Worm (Caenorhabditis elegans) whole organism, mixed stage, embryonic: ENCODE results near the gene Y57G11C.1130.

ENCODE experiments used
- elt-3 ChIP-seq: fragments of 150-350 bp; optimal IDR thresholded peaks from 2 replicates; lab custom pipeline; 2014; ENCODE audit warnings: missing biosample characterization, missing genetic modification characterization
- ham-2 ChIP-seq: fragments of 200-800 bp; sonication (Bioruptor generic); optimal IDR thresholded peaks from 2 replicates; lab custom pipeline; 2018; ENCODE audit warnings: mild to moderate bottlenecking, missing genetic modification characterization, missing compliant biosample characterization
- mab-5 ChIP-seq: fragments of 150-350 bp; optimal IDR thresholded peaks from 2 replicates; lab custom pipeline; 2014; ENCODE audit warnings: missing biosample characterization, missing genetic modification characterization
- nhr-76 ChIP-seq: sonication (generic microtip); optimal IDR thresholded peaks from 2 replicates; lab custom pipeline; 2017; ENCODE audit warnings: missing biosample characterization, missing genetic modification characterization
- pha-4 ChIP-seq: fragments of 150-350 bp; optimal IDR thresholded peaks from 2 replicates; lab custom pipeline; 2018; ENCODE audit warnings: missing biosample characterization, missing genetic modification reagents, missing genetic modification characterization
- sem-2 ChIP-seq: fragments of 200-800 bp; sonication (Bioruptor generic); optimal IDR thresholded peaks from 2 replicates; lab custom pipeline; 2018; ENCODE audit warnings: mild to moderate bottlenecking, missing genetic modification characterization, missing compliant biosample characterization
- sptf-1 ChIP-seq: sonication (generic microtip); optimal IDR thresholded peaks from 2 replicates; lab custom pipeline; 2017; ENCODE audit warnings: mild to moderate bottlenecking, missing genetic modification characterization, moderate library complexity, missing compliant biosample characterization
- ztf-11 ChIP-seq: fragments of 150-350 bp; optimal IDR thresholded peaks from 2 replicates; lab custom pipeline; 2014; ENCODE audit warnings: missing biosample characterization, missing genetic modification characterization

DNA sequence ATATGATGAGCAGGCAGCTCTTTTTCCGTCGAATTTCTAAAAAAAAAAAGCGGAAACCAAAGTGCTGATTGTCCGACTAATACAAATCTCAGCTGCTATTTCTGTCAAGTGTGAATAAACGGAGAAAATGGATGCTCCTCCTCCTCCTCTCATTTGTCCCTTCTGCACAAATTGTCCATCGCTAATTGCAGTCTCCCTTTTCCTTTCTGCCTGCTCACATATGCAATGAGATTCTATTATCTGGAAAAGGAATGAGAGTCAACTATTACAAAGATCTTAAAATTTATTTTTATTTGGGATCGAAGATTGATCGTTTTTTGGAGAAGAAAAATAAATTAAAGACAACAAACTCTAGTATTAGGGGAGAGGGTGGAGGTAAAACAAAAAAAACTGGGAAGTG, 40.0 kb downstream of the Y57G11C.1130 start:
- no peak for TF ChIP-seq elt-3 (tag; lab: Kevin White, UChicago)
- no peak for TF ChIP-seq ham-2
- no peak for TF ChIP-seq ztf-11 (tag; lab: Kevin White, UChicago)
- TF ChIP-seq sem-2 (GFP tag; lab: Kevin White, UChicago), result no peak
- TF ChIP-seq sptf-1 (tag; lab: Kevin White, UChicago), result no peak
- no peak for TF ChIP-seq mab-5
- TF ChIP-seq nhr-76 (tag; lab: Kevin White, UChicago), result no peak
- TF ChIP-seq pha-4 (tag; lab: Kevin White, UChicago), result no peak
